Worm (Caenorhabditis elegans) whole organism, dauer: ENCODE measurements around the gene dhrs-4.
"Not testable (repeated sequence)": the region's sequence is repeated elsewhere in the genome, so short reads cannot be mapped to it uniquely, and the experiment has no call there.

Experiments
- unc-62 ChIP-seq: sonication (generic microtip); optimal IDR thresholded peaks from 2 replicates; lab custom pipeline; 2017; ENCODE audit warnings: missing biosample characterization, missing genetic modification reagents, missing genetic modification characterization

dhrs-4 gene

ce11 chrV:12952287-12952686, 29.9 kb downstream of the dhrs-4 start, which contains the start of gene pqn-68:
Gene pqn-68, plus strand, starts transcription at chrV:12952636.
- no peak for TF ChIP-seq unc-62

ce11 chrV:12953702-12954101, 31.3 kb downstream of the dhrs-4 start, which contains the start of gene eif-3.K:
Gene eif-3.K, plus strand, starts transcription at chrV:12954002.
- TF ChIP-seq unc-62, result no peak

- TF ChIP-seq unc-62, result no peak
These were observed 31.9 kb downstream of the dhrs-4 start for ce11 chrV:12954261-12954660.

ce11 chrV:12961085-12961560, 38.7 kb downstream of the dhrs-4 start, which contains the start of gene mpst-7:
Gene mpst-7, minus strand, starts transcription at chrV:12961135.
- TF ChIP-seq unc-62, result no peak

- TF ChIP-seq unc-62, result no peak
These were observed 40.8 kb downstream of the dhrs-4 start, which contains the start of gene hrg-9 for ce11 chrV:12963192-12963591. Gene hrg-9, minus strand, starts transcription at chrV:12963343.

- no peak for TF ChIP-seq unc-62
These were observed 41.7 kb downstream of the dhrs-4 start, which contains the start of gene srd-35 for ce11 chrV:12964076-12964475. Gene srd-35, plus strand, starts transcription at chrV:12964376.

ce11 chrV:12967110-12967509, 44.7 kb downstream of the dhrs-4 start, which contains the start of gene R186.3:
Gene R186.3, minus strand, starts transcription at chrV:12967210.
- no peak for TF ChIP-seq unc-62

ce11 chrV:12967925-12968327, 45.5 kb downstream of the dhrs-4 start, which contains the start of gene R186.8:
Gene R186.8, minus strand, starts transcription at chrV:12967982.
- TF ChIP-seq unc-62, result not testable (repeated sequence)

- TF ChIP-seq unc-62, result no peak
These were observed 46.1 kb downstream of the dhrs-4 start, which contains the start of gene lin-46 for ce11 chrV:12968555-12968954. Gene lin-46, plus strand, starts transcription at chrV:12968855.

- TF ChIP-seq unc-62, result no peak
These were observed 48.3 kb downstream of the dhrs-4 start, which contains the start of gene pnn-1 for ce11 chrV:12970575-12971160. Gene pnn-1, plus strand, starts transcription at chrV:12971110.
